Fruit fly (Drosophila melanogaster) whole organism, prepupa: ENCODE data around the gene defl.

Experiments
- Blimp-1 ChIP-seq: fragments of 200-800 bp; sonication (Bioruptor generic); optimal IDR thresholded peaks from 3 replicates; lab custom pipeline; 2017; ENCODE audit warnings: missing biosample characterization, missing genetic modification characterization, mild to moderate bottlenecking, moderate library complexity, missing genetic modification reagents
- CG10631 ChIP-seq: fragments of 200-800 bp; sonication (Bioruptor generic); optimal IDR thresholded peaks from 2 replicates; lab custom pipeline; 2016; ENCODE audit warnings: missing biosample characterization, missing genetic modification characterization
- CG3032 ChIP-seq: fragments of 200-800 bp; optimal IDR thresholded peaks from 2 replicates; lab custom pipeline; 2019; ENCODE audit warnings: missing biosample characterization, mild to moderate bottlenecking, missing genetic modification characterization, moderate library complexity
- CG6854 ChIP-seq: fragments of 200-800 bp; sonication (Bioruptor generic); optimal IDR thresholded peaks from 2 replicates; lab custom pipeline; 2017; ENCODE audit warnings: missing biosample characterization, mild to moderate bottlenecking, missing genetic modification characterization
- Lpt ChIP-seq: fragments of 200-800 bp; sonication (Bioruptor generic); optimal IDR thresholded peaks from 3 replicates; lab custom pipeline; 2016; ENCODE audit warnings: missing biosample characterization, missing genetic modification characterization
- OdsH ChIP-seq: fragments of 200-800 bp; sonication (Bioruptor generic); optimal IDR thresholded peaks from 3 replicates; lab custom pipeline; 2016; ENCODE audit warnings: missing biosample characterization, missing genetic modification characterization
- cyc ChIP-seq: fragments of 200-800 bp; sonication (Bioruptor generic); optimal IDR thresholded peaks from 3 replicates; lab custom pipeline; 2016; ENCODE audit warnings: missing biosample characterization, missing genetic modification characterization
- fd59A ChIP-seq: fragments of 200-800 bp; sonication (Bioruptor generic); optimal IDR thresholded peaks from 2 replicates; lab custom pipeline; 2017; ENCODE audit warnings: missing biosample characterization, mild to moderate bottlenecking, missing genetic modification characterization, missing genetic modification reagents
- salr ChIP-seq, 2 experiments: fragments of 200-800 bp; sonication (Bioruptor generic); optimal IDR thresholded peaks; 3 replicates each; lab custom pipeline; 2016 to 2018; ENCODE audit warnings: missing biosample characterization in 2 of 2, missing genetic modification characterization in 2 of 2, mild to moderate bottlenecking in 1 of 2
- spab ChIP-seq: fragments of 200-800 bp; sonication (Bioruptor generic); optimal IDR thresholded peaks from 2 replicates; lab custom pipeline; 2017; ENCODE audit warnings: missing biosample characterization, mild to moderate bottlenecking, missing genetic modification characterization, missing genetic modification reagents

dm6 chr3L:9720102-9720501, 3.1 kb upstream of the defl start:
- TF ChIP-seq OdsH (GFP tag; lab: Kevin White, UChicago) (no peak), fd59A (GFP tag; lab: Kevin White, UChicago) (no peak), CG3032 (tag; lab: Kevin White, UChicago) (no peak), spab (no peak), CG10631 (no peak), Lpt (GFP tag; lab: Kevin White, UChicago) (no peak), CG6854 (GFP tag; lab: Kevin White, UChicago) (no peak), Blimp-1 (GFP tag; lab: Kevin White, UChicago) (no peak), salr (GFP tag; optimal IDR thresholded peaks at IDR 0.05; lab: Kevin White, UChicago) (no peak), cyc (no peak)
